Fruit fly (Drosophila melanogaster) whole organism, embryonic: Measurements from ENCODE around the gene CG5180.

Experiments used
- ATbp ChIP-seq: fragments of 200-800 bp; sonication (Bioruptor generic); optimal IDR thresholded peaks from 2 replicates; lab custom pipeline; 2017; ENCODE audit warnings: missing biosample characterization, mild to moderate bottlenecking, missing genetic modification characterization, missing genetic modification reagents
- Atf3 ChIP-seq: fragments of 200-800 bp; sonication (Bioruptor generic); optimal IDR thresholded peaks from 3 replicates; lab custom pipeline; 2016; ENCODE audit warnings: missing biosample characterization, missing genetic modification characterization
- B-H2 ChIP-seq: fragments of 200-800 bp; sonication (Bioruptor generic); optimal IDR thresholded peaks from 2 replicates; lab custom pipeline; 2018; ENCODE audit warnings: missing biosample characterization, mild to moderate bottlenecking, missing genetic modification characterization
- CG10209 ChIP-seq: fragments of 200-800 bp; sonication (Bioruptor generic); optimal IDR thresholded peaks from 3 replicates; lab custom pipeline; 2017; ENCODE audit warnings: missing biosample characterization, mild to moderate bottlenecking, missing genetic modification characterization, missing genetic modification reagents
- CG11695 ChIP-seq: fragments of 200-800 bp; sonication (Bioruptor generic); IDR thresholded peaks from 3 replicates; pipeline ENCODE4 v1.3.6; 2022; ENCODE audit warnings: missing biosample characterization, missing genetic modification characterization
- CG12769 ChIP-seq: fragments of 200-800 bp; sonication (Bioruptor generic); optimal IDR thresholded peaks from 2 replicates; lab custom pipeline; 2019; ENCODE audit warnings: missing biosample characterization, mild to moderate bottlenecking, missing genetic modification characterization, moderate library complexity
- CG15073 ChIP-seq: fragments of 200-800 bp; sonication (Bioruptor generic); optimal IDR thresholded peaks from 2 replicates; lab custom pipeline; 2016; ENCODE audit warnings: missing biosample characterization, missing genetic modification characterization
- CG1602 ChIP-seq: fragments of 200-800 bp; sonication (Bioruptor generic); optimal IDR thresholded peaks from 3 replicates; lab custom pipeline; 2016; ENCODE audit warnings: missing biosample characterization, missing genetic modification characterization
- CG16863 ChIP-seq: fragments of 200-800 bp; sonication (Bioruptor generic); optimal IDR thresholded peaks from 3 replicates; lab custom pipeline; 2016; ENCODE audit warnings: missing biosample characterization, missing genetic modification characterization
- CG1792 ChIP-seq: fragments of 200-800 bp; sonication (Bioruptor generic); optimal IDR thresholded peaks from 2 replicates; lab custom pipeline; 2016; ENCODE audit warnings: missing biosample characterization, missing genetic modification characterization
- CG2889 ChIP-seq: fragments of 200-800 bp; sonication (Bioruptor generic); IDR thresholded peaks from 3 replicates; pipeline ENCODE4 v1.3.6; 2022; ENCODE audit warnings: missing biosample characterization, missing genetic modification characterization
- CG3065 ChIP-seq: fragments of 200-800 bp; sonication (Bioruptor generic); optimal IDR thresholded peaks from 2 replicates; lab custom pipeline; 2016; ENCODE audit warnings: missing biosample characterization, missing genetic modification characterization
- CG33557 ChIP-seq: fragments of 200-800 bp; sonication (Bioruptor generic); optimal IDR thresholded peaks from 2 replicates; lab custom pipeline; 2019; ENCODE audit warnings: missing biosample characterization, mild to moderate bottlenecking, missing genetic modification characterization, moderate library complexity
- CG4404 ChIP-seq: fragments of 200-800 bp; sonication (Bioruptor generic); IDR thresholded peaks from 2 replicates; pipeline ENCODE4 v1.3.6; 2022; ENCODE audit warnings: missing biosample characterization, missing genetic modification characterization
- CG6175 ChIP-seq: fragments of 200-800 bp; sonication (Bioruptor generic); IDR thresholded peaks from 3 replicates; pipeline ENCODE4 v1.3.6; 2022; ENCODE audit warnings: missing biosample characterization, missing genetic modification characterization
- CG6689 ChIP-seq: fragments of 200-800 bp; sonication (Bioruptor generic); IDR thresholded peaks from 2 replicates; pipeline ENCODE4 v1.3.6; 2022; ENCODE audit warnings: missing biosample characterization, missing genetic modification characterization
- CG6791 ChIP-seq: fragments of 200-800 bp; sonication (Bioruptor generic); IDR thresholded peaks from 3 replicates; pipeline ENCODE4 v1.3.6; 2022; ENCODE audit warnings: missing biosample characterization, missing genetic modification characterization; ENCODE audit not compliant: partially characterized antibody
- CG7963 ChIP-seq: fragments of 200-800 bp; sonication (Bioruptor generic); IDR thresholded peaks from 3 replicates; pipeline ENCODE4 v1.3.6; 2022; ENCODE audit warnings: missing biosample characterization, missing genetic modification characterization; ENCODE audit not compliant: partially characterized antibody
- CrebB ChIP-seq: fragments of 200-800 bp; sonication (Bioruptor generic); optimal IDR thresholded peaks from 3 replicates; lab custom pipeline; 2018; ENCODE audit warnings: missing biosample characterization, mild to moderate bottlenecking, missing genetic modification characterization
- Dref ChIP-seq: fragments of 200-800 bp; sonication (Bioruptor generic); IDR thresholded peaks from 2 replicates; pipeline ENCODE4 v1.3.6; 2022; ENCODE audit warnings: missing biosample characterization, missing genetic modification characterization
- HmgD ChIP-seq: fragments of 200-800 bp; sonication (Bioruptor generic); optimal IDR thresholded peaks from 3 replicates; lab custom pipeline; 2016; ENCODE audit warnings: missing biosample characterization, missing genetic modification characterization
- Hmr ChIP-seq: fragments of 200-800 bp; sonication (Bioruptor generic); optimal IDR thresholded peaks from 3 replicates; lab custom pipeline; 2017; ENCODE audit warnings: mild to moderate bottlenecking, missing biosample characterization, missing genetic modification reagents, missing genetic modification characterization
- Ptx1 ChIP-seq: fragments of 200-800 bp; sonication (Bioruptor generic); IDR thresholded peaks from 2 replicates; pipeline ENCODE4 v1.3.6; 2022; ENCODE audit warnings: missing biosample characterization, missing genetic modification characterization
- Sry-δ ChIP-seq: fragments of 200-800 bp; sonication (Bioruptor generic); optimal IDR thresholded peaks from 2 replicates; lab custom pipeline; 2016; ENCODE audit warnings: missing biosample characterization, missing genetic modification characterization
- Vsx1 ChIP-seq: fragments of 200-800 bp; sonication (Bioruptor generic); optimal IDR thresholded peaks from 2 replicates; lab custom pipeline; 2017; ENCODE audit warnings: missing biosample characterization, mild to moderate bottlenecking, missing genetic modification characterization, missing genetic modification reagents
- Xbp1 ChIP-seq: fragments of 200-800 bp; sonication (Bioruptor generic); optimal IDR thresholded peaks from 3 replicates; lab custom pipeline; 2016; ENCODE audit warnings: missing biosample characterization, mild to moderate bottlenecking, missing genetic modification characterization
- Xrp1 ChIP-seq: fragments of 200-800 bp; sonication (Bioruptor generic); IDR thresholded peaks from 2 replicates; pipeline ENCODE4 v1.3.6; 2022; ENCODE audit warnings: missing biosample characterization, missing genetic modification characterization
- ac ChIP-seq: fragments of 200-800 bp; sonication (Bioruptor generic); optimal IDR thresholded peaks from 3 replicates; lab custom pipeline; 2017; ENCODE audit warnings: missing biosample characterization, mild to moderate bottlenecking, missing genetic modification characterization
- bcd ChIP-seq: fragments of 200-800 bp; sonication (Bioruptor generic); optimal IDR thresholded peaks from 2 replicates; lab custom pipeline; 2017; ENCODE audit warnings: missing biosample characterization, mild to moderate bottlenecking, missing genetic modification characterization
- br ChIP-seq: fragments of >200 bp; optimal IDR thresholded peaks from 2 replicates; lab custom pipeline; 2017
- bsh ChIP-seq, 2 experiments: fragments of 200-800 bp; sonication (Bioruptor generic); optimal IDR thresholded peaks; 2 replicates each; lab custom pipeline; 2017 to 2018; ENCODE audit warnings: mild to moderate bottlenecking in 2 of 2, missing biosample characterization in 2 of 2, missing genetic modification characterization in 2 of 2, moderate library complexity in 1 of 2
- cwo ChIP-seq: fragments of 200-800 bp; sonication (Bioruptor generic); optimal IDR thresholded peaks from 3 replicates; lab custom pipeline; 2017; ENCODE audit warnings: missing biosample characterization, missing genetic modification characterization, mild to moderate bottlenecking, moderate library complexity, missing genetic modification reagents
- ems ChIP-seq: fragments of 200-800 bp; sonication (Bioruptor generic); optimal IDR thresholded peaks from 3 replicates; lab custom pipeline; 2016; ENCODE audit warnings: missing biosample characterization, missing genetic modification characterization
- fd3F ChIP-seq: fragments of 200-800 bp; sonication (Bioruptor generic); optimal IDR thresholded peaks from 2 replicates; lab custom pipeline; 2018; ENCODE audit warnings: missing biosample characterization, mild to moderate bottlenecking, missing genetic modification characterization, moderate library complexity
- fd64A ChIP-seq: fragments of 200-800 bp; sonication (Bioruptor generic); optimal IDR thresholded peaks from 3 replicates; lab custom pipeline; 2018; ENCODE audit warnings: missing biosample characterization, mild to moderate bottlenecking, missing genetic modification characterization
- gcm2 ChIP-seq: fragments of 200-800 bp; sonication (Bioruptor generic); optimal IDR thresholded peaks from 2 replicates; lab custom pipeline; 2016; ENCODE audit warnings: missing biosample characterization, missing genetic modification characterization
- gem ChIP-seq: fragments of 200-800 bp; sonication (Bioruptor generic); optimal IDR thresholded peaks from 2 replicates; lab custom pipeline; 2019; ENCODE audit warnings: missing biosample characterization, mild to moderate bottlenecking, missing genetic modification characterization, moderate library complexity
- gt ChIP-seq: fragments of 200-800 bp; sonication (Bioruptor generic); IDR thresholded peaks from 2 replicates; pipeline ENCODE4 v1.3.6; 2022; ENCODE audit warnings: missing biosample characterization, missing genetic modification characterization
- p53 ChIP-seq: fragments of 200-800 bp; sonication (Bioruptor generic); optimal IDR thresholded peaks from 2 replicates; lab custom pipeline; 2016; ENCODE audit warnings: missing biosample characterization, missing genetic modification characterization
- pan ChIP-seq, 4 experiments: fragments of >200 bp in 3 of 4; fragments of 200-800 bp in 1 of 4; sonication (Bioruptor generic) in 1 of 4; optimal IDR thresholded peaks in 3 of 4; IDR thresholded peaks in 1 of 4; 2 replicates each; pipeline versions ENCODE4 v1.3.6 to Lab custom; 2017 to 2022; ENCODE audit warnings: missing biosample characterization in 2 of 4, missing genetic modification characterization in 2 of 4, mixed read lengths in 1 of 4
- row ChIP-seq: fragments of 200-800 bp; sonication (Bioruptor generic); IDR thresholded peaks from 3 replicates; pipeline ENCODE4 v1.3.6; 2022; ENCODE audit warnings: missing biosample characterization, missing genetic modification characterization
- sim ChIP-seq: fragments of 200-800 bp; sonication (Bioruptor generic); IDR thresholded peaks from 2 replicates; pipeline ENCODE4 v1.3.6; 2022; ENCODE audit warnings: missing biosample characterization, missing genetic modification characterization
- sima ChIP-seq: fragments of 200-800 bp; sonication (Bioruptor generic); optimal IDR thresholded peaks from 2 replicates; lab custom pipeline; 2016; ENCODE audit warnings: missing biosample characterization, missing genetic modification characterization
- sna ChIP-seq: fragments of 200-800 bp; sonication (Bioruptor generic); IDR thresholded peaks from 2 replicates; pipeline ENCODE4 v1.3.6; 2022; ENCODE audit warnings: missing biosample characterization, missing genetic modification characterization; ENCODE audit not compliant: partially characterized antibody
- sob ChIP-seq: fragments of 200-800 bp; sonication (Bioruptor generic); IDR thresholded peaks from 2 replicates; pipeline ENCODE4 v1.3.6; 2022; ENCODE audit warnings: missing biosample characterization, missing genetic modification characterization
- sug ChIP-seq: fragments of 200-800 bp; optimal IDR thresholded peaks from 2 replicates; lab custom pipeline; 2019; ENCODE audit warnings: missing biosample characterization, mild to moderate bottlenecking, missing genetic modification characterization, moderate library complexity
- toy ChIP-seq: fragments of 200-800 bp; sonication (Bioruptor generic); IDR thresholded peaks from 2 replicates; pipeline ENCODE4 v1.3.6; 2022; ENCODE audit warnings: missing biosample characterization, missing genetic modification characterization
- unc-4 ChIP-seq: fragments of 200-800 bp; sonication (Bioruptor generic); IDR thresholded peaks from 2 replicates; pipeline ENCODE4 v1.3.6; 2022; ENCODE audit warnings: missing biosample characterization, missing genetic modification characterization; ENCODE audit not compliant: partially characterized antibody
- vnd ChIP-seq: fragments of 200-800 bp; sonication (Bioruptor generic); IDR thresholded peaks from 3 replicates; pipeline ENCODE4 v1.3.6; 2022; ENCODE audit warnings: missing biosample characterization, missing genetic modification characterization; ENCODE audit not compliant: partially characterized antibody

The CG5180 gene

DNA sequence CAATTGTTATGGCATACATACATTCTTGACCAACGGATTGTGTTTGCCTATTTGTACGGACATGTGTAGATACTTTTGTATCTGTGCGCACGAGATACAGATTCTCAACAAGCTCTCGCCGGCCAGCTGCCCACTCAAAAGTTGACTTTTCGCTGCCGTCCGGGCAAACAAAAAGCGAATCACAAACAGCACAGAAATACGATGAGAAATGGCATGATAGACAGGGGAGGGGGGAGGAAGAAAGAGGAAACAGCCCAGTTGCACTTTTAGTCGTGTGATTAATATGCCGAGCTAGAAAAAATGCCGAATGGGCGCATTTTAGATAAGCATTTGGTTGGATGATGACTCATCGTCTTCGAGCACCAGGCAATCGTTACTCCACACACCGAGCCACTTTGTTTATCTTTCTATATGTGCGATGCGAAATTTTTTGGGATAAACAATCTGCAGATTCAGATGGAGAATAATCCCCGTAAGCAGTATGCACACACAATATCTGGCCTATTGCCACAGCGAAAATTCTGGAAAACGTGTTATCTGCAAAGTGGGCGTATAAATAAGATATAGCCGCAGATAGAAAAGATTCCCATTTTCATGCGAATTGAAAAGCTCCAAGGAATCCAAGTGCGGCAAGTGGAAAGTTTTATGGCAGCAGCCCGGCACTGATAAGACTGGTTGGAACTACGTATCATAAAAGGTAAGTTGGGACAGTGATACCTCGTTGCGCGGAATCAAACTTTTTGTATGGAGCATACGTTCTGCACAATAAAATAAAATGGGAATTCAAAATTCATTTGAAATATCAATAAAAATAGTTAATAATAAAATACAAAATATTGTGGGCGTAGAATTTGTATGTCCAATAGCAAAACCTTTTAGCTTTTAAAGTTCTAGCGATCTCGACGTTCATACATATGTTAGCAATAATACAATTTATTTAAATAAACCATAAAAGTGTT is 10.8 kb upstream of the CG5180 start (continued):
- TF ChIP-seq CG1792 (GFP tag; lab: Kevin White, UChicago) (no peak), CG6791 (GFP tag; lab: Robert Waterston, UW) (no peak), Sry-δ (GFP tag; lab: Kevin White, UChicago) (no peak), bsh (GFP tag; optimal IDR thresholded peaks at IDR 0.05; lab: Kevin White, UChicago) (no peak), CG2889 (GFP tag; lab: Robert Waterston, UW) (no peak), sima (GFP tag; lab: Kevin White, UChicago) (no peak), CG15073 (GFP tag; lab: Kevin White, UChicago) (no peak), bcd (GFP tag; lab: Kevin White, UChicago) (no peak), Ptx1 (GFP tag; lab: Robert Waterston, UW) (no peak), gem (peak; percentile 36), CG33557 (GFP tag; lab: Kevin White, UChicago) (no peak), gt (GFP tag; lab: Robert Waterston, UW) (no peak), Xrp1 (no peak), CG3065 (GFP tag; lab: Kevin White, UChicago) (no peak), ems (no peak), br (lab: Kevin White, UChicago) (no peak), vnd (GFP tag; lab: Robert Waterston, UW) (no peak), ac (no peak), sim (GFP tag; lab: Robert Waterston, UW) (no peak), CG10209 (GFP tag; lab: Kevin White, UChicago) (no peak), p53 (GFP tag; lab: Kevin White, UChicago) (no peak), fd64A (GFP tag; lab: Kevin White, UChicago) (no peak), gcm2 (GFP tag; lab: Kevin White, UChicago) (no peak), Atf3 (GFP tag; lab: Kevin White, UChicago) (no peak), toy (GFP tag; lab: Robert Waterston, UW) (no peak), CG11695 (no peak), Dref (GFP tag; lab: Robert Waterston, UW) (no peak), B-H2 (GFP tag; lab: Kevin White, UChicago) (no peak), CG16863 (GFP tag; lab: Kevin White, UChicago) (no peak), Vsx1 (GFP tag; lab: Kevin White, UChicago) (no peak), unc-4 (GFP tag; lab: Robert Waterston, UW) (no peak), cwo (no peak), CG1602 (no peak), sug (tag; lab: Kevin White, UChicago) (peak; percentile 11), Hmr (GFP tag; lab: Kevin White, UChicago) (no peak), ATbp (GFP tag; lab: Kevin White, UChicago) (peak; percentile 4), pan (optimal IDR thresholded peaks at IDR 0.05; lab: Kevin White, UChicago) (no peak), pan (GFP tag; optimal IDR thresholded peaks at IDR 0.05 in 1 of 2, IDR thresholded peaks at IDR 0.05 in 1 of 2) (no peak), HmgD (GFP tag; lab: Kevin White, UChicago) (no peak), sna (GFP tag; lab: Robert Waterston, UW) (no peak), CG6175 (GFP tag; lab: Robert Waterston, UW) (no peak), CG6689 (GFP tag; lab: Robert Waterston, UW) (no peak), row (GFP tag; lab: Robert Waterston, UW) (peak; percentile 32; the same call in 1 of the 3 replicates), sob (GFP tag; lab: Robert Waterston, UW) (0 out of 2 replicates have a peak, but pooled peaks have one; percentile 7), Xbp1 (no peak), CG12769 (tag; lab: Kevin White, UChicago) (peak; percentile 38), CrebB (no peak), CG4404 (no peak), fd3F (GFP tag; lab: Kevin White, UChicago) (no peak), CG7963 (GFP tag; lab: Robert Waterston, UW) (no peak)
